Worm (Caenorhabditis elegans): ENCODE data around the gene xbx-3.

The xbx-3 gene

DNA sequence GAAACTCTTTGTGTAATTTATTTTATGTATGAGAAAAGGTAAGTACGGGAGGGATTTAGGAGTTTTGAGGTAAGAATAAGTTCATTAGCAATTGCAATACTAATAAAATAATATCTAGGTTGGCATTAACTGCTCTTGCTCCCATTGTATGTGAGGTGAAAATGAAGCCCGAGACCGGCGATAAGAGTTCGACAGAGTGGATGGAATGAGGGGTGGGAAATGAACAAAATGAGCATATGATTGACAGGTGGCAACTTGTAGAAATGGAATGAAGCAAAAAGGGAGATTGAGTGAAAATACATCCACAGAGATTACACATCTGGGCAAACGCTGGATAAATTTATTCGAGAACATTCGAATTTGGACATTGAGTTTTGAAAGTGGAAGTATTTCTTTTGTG is 43.0 kb downstream of the xbx-3 start:
- no peak for TF ChIP-seq elt-3 (tag; optimal IDR thresholded peaks at IDR 0.05)
- TF ChIP-seq fkh-4 (tag; optimal IDR thresholded peaks at IDR 0.05; ENCODE audit: borderline replicate concordance): no peak
- no peak for TF ChIP-seq nhr-237 (tag; optimal IDR thresholded peaks at IDR 0.05)

DNA sequence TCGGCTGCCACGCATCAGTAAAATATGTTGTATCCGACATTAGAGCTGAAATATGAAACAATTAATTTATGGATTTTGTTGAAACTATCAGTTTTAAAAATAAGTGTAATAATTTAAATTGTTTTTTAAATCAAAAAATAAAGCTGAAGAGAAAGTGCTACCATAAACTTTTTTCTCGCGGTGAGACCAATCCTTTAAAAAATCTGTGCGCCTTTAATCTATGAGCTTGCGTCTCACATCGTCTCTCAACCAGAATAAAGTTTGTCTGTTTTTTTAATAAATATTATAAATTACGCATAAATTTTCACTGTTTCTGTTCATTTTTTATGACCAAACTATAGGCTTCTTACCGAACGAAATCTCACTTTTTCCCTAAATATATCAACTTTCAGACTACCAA is 47.5 kb downstream of the xbx-3 start, which contains the start of gene T16H12.3:
Gene T16H12.3, minus strand, starts transcription at position 51 of the 400 bp plus-strand sequence.
- no peak for TF ChIP-seq elt-2 (tag; optimal IDR thresholded peaks at IDR 0.05)
- TF ChIP-seq vab-15 (tag; optimal IDR thresholded peaks at IDR 0.05): no peak
- TF ChIP-seq elt-3 (tag; optimal IDR thresholded peaks at IDR 0.05): no peak
- no peak for TF ChIP-seq nhr-90 (tag; optimal IDR thresholded peaks at IDR 0.05; ENCODE audit: poor library complexity)
- no peak for TF ChIP-seq nhr-71 (tag; optimal IDR thresholded peaks at IDR 0.05)
- no peak for TF ChIP-seq pqm-1 (tag; optimal IDR thresholded peaks at IDR 0.05)
- no peak for TF ChIP-seq rnt-1 (tag; optimal IDR thresholded peaks at IDR 0.05)
- no peak for TF ChIP-seq lin-35 (GFP tag; optimal IDR thresholded peaks at IDR 0.05)
- no peak for TF ChIP-seq snpc-4 (tag; optimal IDR thresholded peaks at IDR 0.05)
- no peak for TF ChIP-seq tbx-2 (tag; optimal IDR thresholded peaks at IDR 0.05)
- TF ChIP-seq ztf-4 (tag; optimal IDR thresholded peaks at IDR 0.05): no peak
- no peak for TF ChIP-seq hpl-2 (GFP tag; optimal IDR thresholded peaks at IDR 0.05)
- TF ChIP-seq ceh-90 (tag; optimal IDR thresholded peaks at IDR 0.05): no peak
- TF ChIP-seq lin-13 (GFP tag; optimal IDR thresholded peaks at IDR 0.05): no peak
- no peak for TF ChIP-seq pag-3 (tag; optimal IDR thresholded peaks at IDR 0.05; ENCODE audit: borderline replicate concordance, insufficient read depth)
- no peak for TF ChIP-seq ceh-88 (GFP tag; IDR thresholded peaks at IDR 0.05)
- no peak for TF ChIP-seq C04F5.9 (tag; optimal IDR thresholded peaks at IDR 0.05)
- no peak for TF ChIP-seq alr-1 (tag; optimal IDR thresholded peaks at IDR 0.05; ENCODE audit: borderline replicate concordance)

DNA sequence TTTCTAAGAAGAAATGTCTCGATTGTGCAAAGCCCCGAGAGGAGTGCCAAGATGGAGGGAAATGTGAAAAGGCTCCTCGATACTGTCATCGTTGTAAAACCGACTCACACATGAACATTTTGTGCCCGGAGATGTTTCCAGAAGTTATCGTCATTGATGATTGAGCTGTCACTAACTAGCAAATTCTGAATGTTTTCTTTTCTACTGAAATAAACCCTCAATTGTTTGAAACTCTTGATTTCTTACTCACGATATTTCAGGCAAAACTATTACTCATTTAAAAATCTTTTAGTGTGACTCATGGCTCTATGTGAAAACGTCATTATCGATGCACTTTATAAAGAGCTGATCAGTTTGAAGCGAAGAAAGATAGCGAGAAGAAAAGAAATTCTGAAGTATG is 49.4 kb downstream of the xbx-3 start, which contains the start of gene T16H12.13:
Gene T16H12.13, plus strand, starts transcription at position 301 of the 400 bp plus-strand sequence.
- TF ChIP-seq fos-1 (tag; optimal IDR thresholded peaks at IDR 0.05): no peak
- no peak for TF ChIP-seq efl-1 (optimal IDR thresholded peaks at IDR 0.05)
- TF ChIP-seq efl-1 (GFP tag; optimal IDR thresholded peaks at IDR 0.05 in 1 of 2): peak in 1 of 2 experiments; percentile 63

DNA sequence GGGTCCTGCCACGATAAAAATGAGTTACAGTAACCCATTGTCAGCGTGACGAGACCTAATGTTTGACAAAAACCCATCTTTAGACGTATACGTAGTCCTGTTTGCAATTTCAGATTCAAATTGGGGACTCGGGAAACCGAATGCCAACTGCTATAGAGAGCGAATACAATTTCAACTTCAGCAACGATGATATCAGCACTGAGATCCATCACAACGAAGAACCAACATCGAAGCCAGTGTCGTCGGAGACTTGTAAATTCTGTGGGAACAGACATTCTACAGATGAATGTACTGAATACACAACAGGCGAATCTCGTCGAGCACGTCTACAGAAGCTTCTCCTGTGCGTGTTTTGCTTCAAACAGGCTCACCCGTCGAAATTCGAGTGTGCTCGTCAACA is 49.8 kb downstream of the xbx-3 start:
- TF ChIP-seq fkh-8 (tag; optimal IDR thresholded peaks at IDR 0.05) (no peak), isw-1 (GFP tag; IDR thresholded peaks at IDR 0.05) (no peak), sox-4 (tag; optimal IDR thresholded peaks at IDR 0.05) (no peak), C34B4.2 (tag; optimal IDR thresholded peaks at IDR 0.05) (no peak), alr-1 (tag; optimal IDR thresholded peaks at IDR 0.05; ENCODE audit: borderline replicate concordance) (no peak), ces-1 (GFP tag; optimal IDR thresholded peaks at IDR 0.05) (no peak), lir-3 (tag; optimal IDR thresholded peaks at IDR 0.05; ENCODE audit: poor library complexity) (no peak)

DNA sequence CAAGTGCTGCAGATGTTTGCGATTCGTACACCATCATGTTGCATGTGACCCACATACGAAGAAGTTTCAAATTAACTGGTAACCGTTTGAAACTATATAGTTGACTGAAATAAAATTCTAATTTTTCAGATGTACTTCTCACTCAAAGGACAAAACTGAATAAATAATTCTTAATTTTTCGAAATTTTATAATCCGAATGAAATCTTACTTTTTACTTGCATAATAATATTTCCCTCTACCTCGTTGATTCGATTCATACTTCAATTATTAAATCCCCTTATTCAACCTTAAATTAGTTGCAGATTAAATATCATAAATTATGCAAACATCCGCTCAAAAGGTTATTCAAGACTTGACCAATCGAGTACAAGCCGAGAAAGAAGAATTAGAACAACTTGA is 50.2 kb downstream of the xbx-3 start, which contains the start of gene T16H12.2:
Gene T16H12.2, plus strand, starts transcription at position 301 of the 400 bp plus-strand sequence.
- no peak for TF ChIP-seq unc-62 (GFP tag; optimal IDR thresholded peaks at IDR 0.05)
- TF ChIP-seq nhr-12 (tag; optimal IDR thresholded peaks at IDR 0.05): no peak
- no peak for TF ChIP-seq hpl-2 (GFP tag; optimal IDR thresholded peaks at IDR 0.05)
- TF ChIP-seq dpl-1 (GFP tag; optimal IDR thresholded peaks at IDR 0.05): no peak
- TF ChIP-seq snpc-4 (tag; optimal IDR thresholded peaks at IDR 0.05): no peak
